Fruit fly (Drosophila melanogaster) Kc167 (cell line): ENCODE measurements around the gene CG3527.

Source experiments
- Myc ChIP-seq: fragments of >200 bp; optimal IDR thresholded peaks from 2 replicates; lab custom pipeline; 2017; ENCODE audit warnings: missing external identifiers
- Sin3A ChIP-seq: fragments of >200 bp; optimal IDR thresholded peaks from 2 replicates; lab custom pipeline; 2018; ENCODE audit warnings: missing external identifiers
- h ChIP-seq: fragments of >200 bp; optimal IDR thresholded peaks from 3 replicates; lab custom pipeline; 2018; ENCODE audit warnings: missing external identifiers
- psq ChIP-seq: fragments of >200 bp; optimal IDR thresholded peaks from 2 replicates; lab custom pipeline; 2017; ENCODE audit warnings: missing external identifiers

dm6 chrX:4511575-4511974 lies 40.2 kb upstream of the CG3527 start:
- TF ChIP-seq h (lab: Kevin White, UChicago) = no peak
- no peak for TF ChIP-seq psq (lab: Kevin White, UChicago)
- TF ChIP-seq Sin3A (lab: Kevin White, UChicago) = no peak
- TF ChIP-seq Myc = no peak
